Worm (Caenorhabditis elegans): ENCODE data around the gene F46F5.16.

DNA sequence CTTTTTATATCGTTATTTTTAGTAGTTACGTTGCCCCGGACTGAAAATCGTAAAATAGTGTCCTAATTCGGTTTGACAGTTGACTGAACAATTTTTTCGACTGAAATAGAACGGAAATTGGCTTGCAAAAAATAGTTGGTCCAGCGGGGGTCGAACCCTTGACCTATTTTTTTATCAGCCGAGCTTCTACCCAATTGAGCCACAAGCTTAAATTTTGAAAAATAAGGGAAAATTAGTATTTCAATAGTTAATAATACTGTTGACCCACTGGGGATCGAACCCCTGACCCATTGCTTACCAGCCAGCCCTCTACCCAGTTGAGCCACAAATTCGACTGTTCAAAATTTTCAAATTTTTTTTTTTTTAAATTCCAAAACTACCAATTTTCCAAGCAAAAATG, 35.2 kb upstream of the F46F5.16 start:
- TF ChIP-seq nhr-237 (tag; optimal IDR thresholded peaks at IDR 0.05) (no peak), ama-1 (optimal IDR thresholded peaks at IDR 0.05) (no peak), ztf-11 (tag; optimal IDR thresholded peaks at IDR 0.05) (no peak), ZK546.5 (tag; optimal IDR thresholded peaks at IDR 0.05) (no peak), unc-55 (GFP tag; optimal IDR thresholded peaks at IDR 0.05) (no peak), elt-3 (tag; optimal IDR thresholded peaks at IDR 0.05) (no peak)
